Fruit fly (Drosophila melanogaster) whole organism, embryonic: ENCODE results near the gene CG3505.

Experiments used
- Abd-B ChIP-seq: fragments of 200-800 bp; sonication (Bioruptor generic); optimal IDR thresholded peaks from 2 replicates; lab custom pipeline; 2018; ENCODE audit warnings: missing biosample characterization, mild to moderate bottlenecking, missing genetic modification characterization, moderate library complexity
- Ada2b ChIP-seq: fragments of 200-800 bp; sonication (Bioruptor generic); IDR thresholded peaks from 2 replicates; pipeline ENCODE4 v1.3.6; 2022; ENCODE audit warnings: missing biosample characterization, missing genetic modification characterization
- Atf3 ChIP-seq: fragments of 200-800 bp; sonication (Bioruptor generic); optimal IDR thresholded peaks from 3 replicates; lab custom pipeline; 2016; ENCODE audit warnings: missing biosample characterization, missing genetic modification characterization
- Blimp-1 ChIP-seq: fragments of 200-800 bp; sonication (Bioruptor generic); optimal IDR thresholded peaks from 3 replicates; lab custom pipeline; 2018; ENCODE audit warnings: missing biosample characterization, missing genetic modification characterization, mild to moderate bottlenecking, moderate library complexity, missing genetic modification reagents
- CG10321 ChIP-seq: fragments of 200-800 bp; sonication (Bioruptor generic); IDR thresholded peaks from 2 replicates; pipeline ENCODE4 v1.3.6; 2022; ENCODE audit warnings: missing biosample characterization, missing genetic modification characterization
- CG12155 ChIP-seq: fragments of 200-800 bp; sonication (Bioruptor generic); optimal IDR thresholded peaks from 3 replicates; lab custom pipeline; 2016; ENCODE audit warnings: missing biosample characterization, missing genetic modification characterization
- CG13296 ChIP-seq: fragments of 200-800 bp; sonication (Bioruptor generic); optimal IDR thresholded peaks from 3 replicates; lab custom pipeline; 2018; ENCODE audit warnings: missing biosample characterization, mild to moderate bottlenecking, missing genetic modification characterization
- CG13424 ChIP-seq: fragments of 200-800 bp; sonication (Bioruptor generic); optimal IDR thresholded peaks from 2 replicates; lab custom pipeline; 2019; ENCODE audit warnings: missing biosample characterization, mild to moderate bottlenecking, missing genetic modification characterization, moderate library complexity
- CG14860 ChIP-seq: fragments of 200-800 bp; sonication (Bioruptor generic); IDR thresholded peaks from 3 replicates; pipeline ENCODE4 v1.3.6; 2022; ENCODE audit warnings: missing biosample characterization, missing genetic modification characterization; ENCODE audit not compliant: partially characterized antibody
- CG15696 ChIP-seq: fragments of 200-800 bp; sonication (Bioruptor generic); optimal IDR thresholded peaks from 2 replicates; lab custom pipeline; 2019; ENCODE audit warnings: missing biosample characterization, mild to moderate bottlenecking, missing genetic modification characterization, moderate library complexity
- CG17612 ChIP-seq: fragments of 200-800 bp; sonication (Bioruptor generic); IDR thresholded peaks from 2 replicates; pipeline ENCODE4 v1.3.6; 2022; ENCODE audit warnings: missing biosample characterization, missing genetic modification characterization
- CG18619 ChIP-seq: fragments of 200-800 bp; sonication (Bioruptor generic); optimal IDR thresholded peaks from 3 replicates; lab custom pipeline; 2017; ENCODE audit warnings: missing biosample characterization, mild to moderate bottlenecking, missing genetic modification characterization
- CG4282 ChIP-seq: fragments of 200-800 bp; sonication (Bioruptor generic); optimal IDR thresholded peaks from 2 replicates; lab custom pipeline; 2016; ENCODE audit warnings: missing biosample characterization, missing genetic modification characterization
- CG4404 ChIP-seq: fragments of 200-800 bp; sonication (Bioruptor generic); IDR thresholded peaks from 2 replicates; pipeline ENCODE4 v1.3.6; 2022; ENCODE audit warnings: missing biosample characterization, missing genetic modification characterization
- CG4820 ChIP-seq: fragments of 200-800 bp; sonication (Bioruptor generic); optimal IDR thresholded peaks from 3 replicates; lab custom pipeline; 2016; ENCODE audit warnings: missing biosample characterization, missing genetic modification characterization
- CG6175 ChIP-seq: fragments of 200-800 bp; sonication (Bioruptor generic); IDR thresholded peaks from 3 replicates; pipeline ENCODE4 v1.3.6; 2022; ENCODE audit warnings: missing biosample characterization, missing genetic modification characterization
- CG6654 ChIP-seq: fragments of 200-800 bp; sonication (Bioruptor generic); optimal IDR thresholded peaks from 2 replicates; lab custom pipeline; 2017; ENCODE audit warnings: missing biosample characterization, mild to moderate bottlenecking, missing genetic modification characterization
- CG8281 ChIP-seq: fragments of 200-800 bp; sonication (Bioruptor generic); optimal IDR thresholded peaks from 2 replicates; lab custom pipeline; 2018; ENCODE audit warnings: missing biosample characterization, mild to moderate bottlenecking, missing genetic modification characterization, moderate library complexity
- CG8944 ChIP-seq: fragments of 200-800 bp; sonication (Bioruptor generic); optimal IDR thresholded peaks from 3 replicates; lab custom pipeline; 2016; ENCODE audit warnings: missing biosample characterization, missing genetic modification characterization
- CTCF ChIP-seq: fragments of 200-800 bp; sonication (Bioruptor generic); optimal IDR thresholded peaks from 2 replicates; lab custom pipeline; 2017; ENCODE audit warnings: missing biosample characterization, mild to moderate bottlenecking, missing genetic modification characterization, moderate library complexity
- Dip3 ChIP-seq: fragments of 200-800 bp; sonication (Bioruptor generic); optimal IDR thresholded peaks from 3 replicates; lab custom pipeline; 2016; ENCODE audit warnings: missing biosample characterization, missing genetic modification characterization
- Gug ChIP-seq: fragments of 200-800 bp; sonication (Bioruptor generic); IDR thresholded peaks from 4 replicates; pipeline ENCODE4 v1.3.6; 2022; ENCODE audit warnings: missing biosample characterization, missing genetic modification characterization
- HHEX ChIP-seq: fragments of 200-800 bp; sonication (Bioruptor generic); optimal IDR thresholded peaks from 3 replicates; lab custom pipeline; 2017; ENCODE audit warnings: missing biosample characterization, mild to moderate bottlenecking, missing genetic modification characterization, missing genetic modification reagents
- HLH4C ChIP-seq: fragments of 200-800 bp; sonication (Bioruptor generic); IDR thresholded peaks from 3 replicates; pipeline ENCODE4 v1.3.6; 2022; ENCODE audit warnings: missing biosample characterization, missing genetic modification characterization; ENCODE audit not compliant: partially characterized antibody
- HmgD ChIP-seq: fragments of 200-800 bp; sonication (Bioruptor generic); optimal IDR thresholded peaks from 3 replicates; lab custom pipeline; 2016; ENCODE audit warnings: missing biosample characterization, missing genetic modification characterization
- Lim3 ChIP-seq: fragments of 200-800 bp; sonication (Bioruptor generic); IDR thresholded peaks from 2 replicates; pipeline ENCODE4 v1.3.6; 2022; ENCODE audit warnings: missing biosample characterization, missing genetic modification characterization
- Mad ChIP-seq: fragments of 200-800 bp; sonication (Bioruptor generic); optimal IDR thresholded peaks from 2 replicates; lab custom pipeline; 2016; ENCODE audit warnings: missing biosample characterization, missing genetic modification characterization
- Mrtf ChIP-seq: fragments of 200-800 bp; sonication (Bioruptor generic); IDR thresholded peaks from 3 replicates; pipeline ENCODE4 v1.3.6; 2022; ENCODE audit warnings: missing biosample characterization, missing genetic modification characterization
- Ravus ChIP-seq: fragments of 200-800 bp; sonication (Bioruptor generic); IDR thresholded peaks from 2 replicates; pipeline ENCODE4 v1.3.6; 2022; ENCODE audit warnings: missing biosample characterization, missing genetic modification characterization
- Side ChIP-seq: fragments of 200-800 bp; sonication (Bioruptor generic); optimal IDR thresholded peaks from 2 replicates; lab custom pipeline; 2016; ENCODE audit warnings: missing biosample characterization, missing genetic modification characterization
- Spps ChIP-seq: fragments of 200-800 bp; sonication (Bioruptor generic); optimal IDR thresholded peaks from 2 replicates; lab custom pipeline; 2018; ENCODE audit warnings: missing biosample characterization, mild to moderate bottlenecking, missing genetic modification characterization
- Ssrp ChIP-seq: fragments of 200-800 bp; sonication (Bioruptor generic); optimal IDR thresholded peaks from 2 replicates; lab custom pipeline; 2018; ENCODE audit warnings: missing biosample characterization, mild to moderate bottlenecking, missing genetic modification characterization, moderate library complexity
- ac ChIP-seq: fragments of 200-800 bp; sonication (Bioruptor generic); optimal IDR thresholded peaks from 3 replicates; lab custom pipeline; 2017; ENCODE audit warnings: missing biosample characterization, mild to moderate bottlenecking, missing genetic modification characterization
- aop ChIP-seq: fragments of 200-800 bp; sonication (Bioruptor generic); IDR thresholded peaks from 2 replicates; pipeline ENCODE4 v1.3.6; 2022; ENCODE audit warnings: missing biosample characterization, missing genetic modification characterization
- chif ChIP-seq, 2 experiments: fragments of 200-800 bp; sonication (Bioruptor generic); optimal IDR thresholded peaks; 3 replicates each; lab custom pipeline; 2016; ENCODE audit warnings: missing biosample characterization in 2 of 2, missing genetic modification characterization in 2 of 2
- esg ChIP-seq: fragments of 200-800 bp; sonication (Bioruptor generic); conservative IDR thresholded peaks from 2 replicates; pipeline ENCODE4 v1.3.6; 2022; ENCODE audit warnings: missing biosample characterization, missing genetic modification characterization
- fu2 ChIP-seq: fragments of 200-800 bp; sonication (Bioruptor generic); optimal IDR thresholded peaks from 2 replicates; lab custom pipeline; 2016; ENCODE audit warnings: missing biosample characterization, missing genetic modification characterization
- gcm ChIP-seq: fragments of 200-800 bp; sonication (Bioruptor generic); optimal IDR thresholded peaks from 2 replicates; lab custom pipeline; 2019; ENCODE audit warnings: missing biosample characterization, mild to moderate bottlenecking, missing genetic modification characterization, moderate library complexity
- her ChIP-seq: fragments of 200-800 bp; sonication (Bioruptor generic); optimal IDR thresholded peaks from 2 replicates; lab custom pipeline; 2016; ENCODE audit warnings: missing biosample characterization, missing genetic modification characterization
- kni ChIP-seq: fragments of 200-800 bp; sonication (Bioruptor generic); optimal IDR thresholded peaks from 3 replicates; lab custom pipeline; 2017; ENCODE audit warnings: mild to moderate bottlenecking, missing biosample characterization, missing genetic modification reagents, missing genetic modification characterization
- lmd ChIP-seq: fragments of 200-800 bp; sonication (Bioruptor generic); IDR thresholded peaks from 2 replicates; pipeline ENCODE4 v1.3.6; 2022; ENCODE audit warnings: missing biosample characterization, missing genetic modification characterization
- mirr ChIP-seq: fragments of 200-800 bp; sonication (Bioruptor generic); optimal IDR thresholded peaks from 3 replicates; lab custom pipeline; 2018; ENCODE audit warnings: missing biosample characterization, mild to moderate bottlenecking, missing genetic modification characterization
- onecut ChIP-seq: fragments of 200-800 bp; sonication (Bioruptor generic); IDR thresholded peaks from 2 replicates; pipeline ENCODE4 v1.3.6; 2022; ENCODE audit warnings: missing biosample characterization, missing genetic modification characterization
- otp ChIP-seq: fragments of 200-800 bp; sonication (Bioruptor generic); IDR thresholded peaks from 3 replicates; pipeline ENCODE4, ENCODE4 v1.3.6; 2022; ENCODE audit warnings: missing biosample characterization, missing genetic modification characterization
- pfk ChIP-seq: fragments of 200-800 bp; sonication (Bioruptor generic); optimal IDR thresholded peaks from 2 replicates; lab custom pipeline; 2018; ENCODE audit warnings: missing biosample characterization, mild to moderate bottlenecking, missing genetic modification characterization, moderate library complexity
- rib ChIP-seq: fragments of 200-800 bp; sonication (Bioruptor generic); IDR thresholded peaks from 2 replicates; pipeline ENCODE4 v1.3.6; 2022; ENCODE audit warnings: missing biosample characterization, missing genetic modification characterization
- row ChIP-seq: fragments of 200-800 bp; sonication (Bioruptor generic); IDR thresholded peaks from 3 replicates; pipeline ENCODE4 v1.3.6; 2022; ENCODE audit warnings: missing biosample characterization, missing genetic modification characterization
- sens ChIP-seq: fragments of 200-800 bp; sonication (Bioruptor generic); peaks from one replicate; lab custom pipeline; 2016; ENCODE audit warnings: missing biosample characterization, missing genetic modification characterization
- sisA ChIP-seq: fragments of 200-800 bp; sonication (Bioruptor generic); IDR thresholded peaks from 2 replicates; pipeline ENCODE4 v1.3.6; 2022; ENCODE audit warnings: missing biosample characterization, missing genetic modification characterization
- slbo ChIP-seq: fragments of 200-800 bp; sonication (Bioruptor generic); IDR thresholded peaks from 2 replicates; pipeline ENCODE4 v1.3.6; 2022; ENCODE audit warnings: missing biosample characterization, missing genetic modification characterization
- sob ChIP-seq: fragments of 200-800 bp; sonication (Bioruptor generic); IDR thresholded peaks from 2 replicates; pipeline ENCODE4 v1.3.6; 2022; ENCODE audit warnings: missing biosample characterization, missing genetic modification characterization
- ttk ChIP-seq: fragments of 200-800 bp; sonication (Bioruptor generic); IDR thresholded peaks from 2 replicates; pipeline ENCODE4 v2.1.2; 2022; ENCODE audit warnings: missing biosample characterization, missing genetic modification characterization

CG3505 gene

dm6 chr3R:14706860-14707259 lies 49.6 kb downstream of the CG3505 start (continued):
- TF ChIP-seq ttk (GFP tag; lab: Robert Waterston, UW) (peak; percentile 77), Mrtf (GFP tag; lab: Robert Waterston, UW) (peak; percentile 64; the same call in 2 of the 3 replicates), Blimp-1 (GFP tag; lab: Kevin White, UChicago) (peak; percentile 13), CG17612 (no peak), CG13424 (tag; lab: Kevin White, UChicago) (peak; percentile 28), Lim3 (GFP tag; lab: Robert Waterston, UW) (peak; percentile 34; the same call in 1 of the 2 replicates), Spps (no peak), chif (GFP tag; optimal IDR thresholded peaks at IDR 0.05; lab: Kevin White, UChicago) (peak; percentile 43 to 46), Ada2b (GFP tag; lab: Robert Waterston, UW) (peak; percentile 76), row (GFP tag; lab: Robert Waterston, UW) (peak; percentile 78), kni (peak; percentile 41), CG4404 (peak; percentile 46; the same call in 1 of the 2 replicates), lmd (GFP tag; lab: Robert Waterston, UW) (peak; percentile 77), her (GFP tag; lab: Kevin White, UChicago) (peak; percentile 52), HHEX (peak; percentile 41), slbo (GFP tag; lab: Robert Waterston, UW) (peak; percentile 83), mirr (GFP tag; lab: Kevin White, UChicago) (no peak), otp (peak; percentile 70; the same call in 2 of the 3 replicates), sob (peak; percentile 72), Side (no peak), Atf3 (GFP tag; lab: Kevin White, UChicago) (peak; percentile 19), CG14860 (peak; percentile 80), ac (GFP tag; lab: Kevin White, UChicago) (no peak), CTCF (no peak), Ravus (GFP tag; lab: Robert Waterston, UW) (peak; percentile 24; the same call in 1 of the 2 replicates), HmgD (GFP tag; lab: Kevin White, UChicago) (no peak), onecut (GFP tag; lab: Robert Waterston, UW) (peak; percentile 36), gcm (no peak), CG13296 (GFP tag; lab: Kevin White, UChicago) (peak; percentile 19), CG8281 (tag; lab: Kevin White, UChicago) (peak; percentile 2), CG8944 (peak; percentile 32), Dip3 (GFP tag; lab: Kevin White, UChicago) (peak; percentile 59), CG10321 (0 out of 2 replicates have a peak, but pooled peaks have one; percentile 31), CG6175 (GFP tag; lab: Robert Waterston, UW) (peak; percentile 31; the same call in 1 of the 3 replicates), sisA (peak; percentile 72), CG4282 (GFP tag; lab: Kevin White, UChicago) (no peak), Mad (GFP tag; lab: Kevin White, UChicago) (peak; percentile 5), pfk (GFP tag; lab: Kevin White, UChicago) (no peak), Abd-B (GFP tag; lab: Kevin White, UChicago) (peak; percentile 19), sens (GFP tag; lab: Kevin White, UChicago) (peak; percentile 84), esg (peak; percentile 52), CG12155 (GFP tag; lab: Kevin White, UChicago) (peak; percentile 29), CG15696 (tag; lab: Kevin White, UChicago) (no peak), Gug (GFP tag; lab: Robert Waterston, UW) (peak; percentile 67; the same call in 2 of the 4 replicates), fu2 (peak; percentile 48), CG6654 (GFP tag; lab: Kevin White, UChicago) (no peak), CG18619 (GFP tag; lab: Kevin White, UChicago) (peak; percentile 17), CG4820 (GFP tag; lab: Kevin White, UChicago) (peak; percentile 16), aop (peak; percentile 46; the same call in 1 of the 2 replicates), HLH4C (GFP tag; lab: Robert Waterston, UW) (peak; percentile 91), Ssrp (peak; percentile 33), rib (GFP tag; lab: Robert Waterston, UW) (peak; percentile 66; the same call in 1 of the 2 replicates)
